Worm (Caenorhabditis elegans): ENCODE data around the gene vha-18.

vha-18 gene

ce11 chrV:8447928-8448327 is 34.6 kb upstream of the vha-18 start, which contains the start of gene T23B12.5:
Gene T23B12.5 (minus strand): TSS chrV:8448028.
- TF ChIP-seq hlh-17 (GFP tag; optimal IDR thresholded peaks at IDR 0.05; ENCODE audit: borderline replicate concordance) (no peak), dpl-1 (GFP tag; optimal IDR thresholded peaks at IDR 0.05) (no peak), efl-1 (optimal IDR thresholded peaks at IDR 0.05) (no peak), efl-1 (GFP tag; optimal IDR thresholded peaks at IDR 0.05 in 1 of 2) (peak in 1 of 2 experiments; percentile 14)

- TF ChIP-seq lsy-2 (tag; optimal IDR thresholded peaks at IDR 0.05) (peak; percentile 5 to 62), nhr-237 (tag; optimal IDR thresholded peaks at IDR 0.05) (no peak), mdl-1 (tag; optimal IDR thresholded peaks at IDR 0.05) (peak in 1 of 2 experiments; percentile 17), pax-3 (tag; optimal IDR thresholded peaks at IDR 0.05) (no peak), jun-1 (tag; optimal IDR thresholded peaks at IDR 0.05) (peak; percentile 43), unc-86 (tag; optimal IDR thresholded peaks at IDR 0.05) (no peak), nhr-77 (tag; optimal IDR thresholded peaks at IDR 0.05) (peak; percentile 60), C34B4.2 (tag; optimal IDR thresholded peaks at IDR 0.05) (no peak), mep-1 (tag; optimal IDR thresholded peaks at IDR 0.05) (peak; percentile 16), dsc-1 (tag; optimal IDR thresholded peaks at IDR 0.05) (no peak), fos-1 (tag; optimal IDR thresholded peaks at IDR 0.05) (peak; percentile 9), ceh-63 (GFP tag; optimal IDR thresholded peaks at IDR 0.05) (no peak), ztf-11 (tag; optimal IDR thresholded peaks at IDR 0.05) (no peak), tbx-2 (tag; optimal IDR thresholded peaks at IDR 0.05) (no peak), blmp-1 (tag; optimal IDR thresholded peaks at IDR 0.05) (peak; percentile 78), nhr-20 (tag; optimal IDR thresholded peaks at IDR 0.05) (peak; percentile 53), C16A3.4 (tag; optimal IDR thresholded peaks at IDR 0.05) (peak; percentile 28), efl-1 (optimal IDR thresholded peaks at IDR 0.05) (peak in 1 of 2 experiments; percentile 22), efl-1 (GFP tag; optimal IDR thresholded peaks at IDR 0.05 in 1 of 2) (peak in 1 of 2 experiments; percentile 1), elt-3 (tag; optimal IDR thresholded peaks at IDR 0.05) (peak in 3 of 6 experiments; percentile 24 to 53 (median 49)), irx-1 (tag; optimal IDR thresholded peaks at IDR 0.05) (no peak), nhr-71 (tag; optimal IDR thresholded peaks at IDR 0.05) (peak; percentile 48), nhr-85 (tag) (peak; percentile 80), nhr-90 (tag; optimal IDR thresholded peaks at IDR 0.05; ENCODE audit: poor library complexity) (peak; percentile 41), ces-1 (GFP tag; optimal IDR thresholded peaks at IDR 0.05) (no peak), snu-23 (GFP tag; optimal IDR thresholded peaks at IDR 0.05) (peak; percentile 48), ets-5 (GFP tag; IDR thresholded peaks at IDR 0.05) (no peak), lin-35 (GFP tag; optimal IDR thresholded peaks at IDR 0.05) (peak; percentile 2 to 64), zag-1 (tag; optimal IDR thresholded peaks at IDR 0.05) (no peak), nhr-28 (tag; optimal IDR thresholded peaks at IDR 0.05) (no peak), lin-14 (GFP tag; optimal IDR thresholded peaks at IDR 0.05) (peak; percentile 71), hlh-17 (GFP tag; optimal IDR thresholded peaks at IDR 0.05; ENCODE audit: borderline replicate concordance) (no peak), unc-62 (GFP tag; optimal IDR thresholded peaks at IDR 0.05) (no peak), swsn-7 (tag; optimal IDR thresholded peaks at IDR 0.05) (no peak), elt-2 (tag; optimal IDR thresholded peaks at IDR 0.05) (peak; percentile 51), hlh-4 (tag; optimal IDR thresholded peaks at IDR 0.05) (no peak)
These were observed 32.4 kb upstream of the vha-18 start for ce11 chrV:8445636-8446035.

DNA sequence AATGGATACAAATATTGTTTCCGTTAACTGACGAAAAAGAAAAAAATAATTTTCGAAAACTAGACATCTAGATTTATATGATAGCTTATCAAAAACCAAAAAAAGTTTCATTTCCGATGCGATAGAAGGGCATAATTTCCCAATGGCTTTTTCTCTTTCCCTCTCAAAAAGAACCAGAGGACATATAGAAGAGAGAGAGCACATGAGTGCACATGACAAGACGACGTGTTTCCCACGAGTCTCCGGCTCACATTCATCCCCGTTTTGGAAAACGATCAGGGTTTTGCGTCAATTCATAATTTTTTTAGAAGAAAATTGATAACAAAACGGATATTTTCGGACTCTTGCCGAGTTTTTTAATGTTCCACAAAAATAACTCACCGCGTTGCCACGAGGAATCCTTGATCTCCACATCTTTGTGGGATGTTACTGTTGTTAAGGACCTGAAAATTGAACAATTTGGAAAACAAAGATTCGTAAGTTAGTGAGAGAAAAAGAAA is 31.1 kb upstream of the vha-18 start, which contains the start of gene lmd-3:
lmd-3 (minus strand) TSS at position 450 of the 500 bp plus-strand sequence.
- TF ChIP-seq aha-1 (tag; optimal IDR thresholded peaks at IDR 0.05) (no peak), lin-14 (GFP tag; optimal IDR thresholded peaks at IDR 0.05) (peak; percentile 28), dsc-1 (tag; optimal IDR thresholded peaks at IDR 0.05) (peak; percentile 20), nhr-84 (tag; optimal IDR thresholded peaks at IDR 0.05) (no peak), fkh-8 (tag; optimal IDR thresholded peaks at IDR 0.05) (peak; percentile 67), zag-1 (tag; optimal IDR thresholded peaks at IDR 0.05) (no peak), swsn-7 (tag; optimal IDR thresholded peaks at IDR 0.05) (no peak), lir-3 (tag; optimal IDR thresholded peaks at IDR 0.05; ENCODE audit: poor library complexity) (no peak)

Measured in whole organism, L1 larva.